Fruit fly (Drosophila melanogaster) whole organism, embryonic: ENCODE results near the gene Gad1.

Experiments used
- CG10209 ChIP-seq: fragments of 200-800 bp; sonication (Bioruptor generic); optimal IDR thresholded peaks from 3 replicates; lab custom pipeline; 2017; ENCODE audit warnings: missing biosample characterization, mild to moderate bottlenecking, missing genetic modification characterization, missing genetic modification reagents
- CG10979 ChIP-seq: fragments of 200-800 bp; sonication (Bioruptor generic); optimal IDR thresholded peaks from 2 replicates; lab custom pipeline; 2018; ENCODE audit warnings: missing biosample characterization, mild to moderate bottlenecking, missing genetic modification characterization, moderate library complexity
- CG11398 ChIP-seq: fragments of 200-800 bp; sonication (Bioruptor generic); optimal IDR thresholded peaks from 2 replicates; lab custom pipeline; 2016; ENCODE audit warnings: missing biosample characterization, missing genetic modification characterization
- CG12391 ChIP-seq: fragments of 200-800 bp; sonication (Bioruptor generic); optimal IDR thresholded peaks from 3 replicates; lab custom pipeline; 2018; ENCODE audit warnings: missing biosample characterization, mild to moderate bottlenecking, missing genetic modification characterization, moderate library complexity
- CG15601 ChIP-seq: fragments of 200-800 bp; sonication (Bioruptor generic); optimal IDR thresholded peaks from 3 replicates; lab custom pipeline; 2019; ENCODE audit warnings: missing biosample characterization, mild to moderate bottlenecking, missing genetic modification characterization, moderate library complexity
- CG17385 ChIP-seq: fragments of 200-800 bp; sonication (Bioruptor generic); optimal IDR thresholded peaks from 3 replicates; lab custom pipeline; 2018; ENCODE audit warnings: missing biosample characterization, mild to moderate bottlenecking, missing genetic modification characterization
- CG2202 ChIP-seq: fragments of 200-800 bp; sonication (Bioruptor generic); optimal IDR thresholded peaks from 2 replicates; lab custom pipeline; 2018; ENCODE audit warnings: missing biosample characterization, mild to moderate bottlenecking, missing genetic modification characterization
- CG31365 ChIP-seq: fragments of 200-800 bp; sonication (Bioruptor generic); optimal IDR thresholded peaks from 2 replicates; lab custom pipeline; 2018; ENCODE audit warnings: missing biosample characterization, mild to moderate bottlenecking, missing genetic modification characterization
- CG34376 ChIP-seq: fragments of 200-800 bp; sonication (Bioruptor generic); optimal IDR thresholded peaks from 2 replicates; lab custom pipeline; 2018; ENCODE audit warnings: missing biosample characterization, mild to moderate bottlenecking, missing genetic modification characterization
- CG3726 ChIP-seq: fragments of 200-800 bp; sonication (Bioruptor generic); IDR thresholded peaks from 3 replicates; pipeline ENCODE4, ENCODE4 v1.3.6; 2022; ENCODE audit warnings: missing biosample characterization, missing genetic modification characterization
- CG4328 ChIP-seq: fragments of 200-800 bp; sonication (Bioruptor generic); optimal IDR thresholded peaks from 3 replicates; lab custom pipeline; 2017; ENCODE audit warnings: missing biosample characterization, missing genetic modification reagents, missing genetic modification characterization
- CG4617 ChIP-seq: fragments of 200-800 bp; sonication (Bioruptor generic); optimal IDR thresholded peaks from 3 replicates; lab custom pipeline; 2016; ENCODE audit warnings: missing biosample characterization, missing genetic modification characterization, borderline replicate concordance
- CG5245 ChIP-seq: fragments of 200-800 bp; sonication (Bioruptor generic); optimal IDR thresholded peaks from 3 replicates; lab custom pipeline; 2016; ENCODE audit warnings: missing biosample characterization, missing genetic modification characterization
- CG5953 ChIP-seq: fragments of 200-800 bp; sonication (Bioruptor generic); IDR thresholded peaks from 2 replicates; pipeline ENCODE4 v1.3.6; 2022; ENCODE audit warnings: missing biosample characterization, missing genetic modification characterization
- CG6765 ChIP-seq: fragments of 200-800 bp; sonication (Bioruptor generic); optimal IDR thresholded peaks from 3 replicates; lab custom pipeline; 2017; ENCODE audit warnings: missing biosample characterization, mild to moderate bottlenecking, missing genetic modification characterization
- Dip3 ChIP-seq: fragments of 200-800 bp; sonication (Bioruptor generic); optimal IDR thresholded peaks from 3 replicates; lab custom pipeline; 2016; ENCODE audit warnings: missing biosample characterization, missing genetic modification characterization
- Doc3 ChIP-seq: fragments of 200-800 bp; sonication (Bioruptor generic); IDR thresholded peaks from 3 replicates; pipeline ENCODE4 v1.3.6; 2022; ENCODE audit warnings: missing biosample characterization, missing genetic modification characterization; ENCODE audit not compliant: partially characterized antibody
- Eip74EF ChIP-seq, 2 experiments: fragments of 200-800 bp in 1 of 2; fragments of >200 bp in 1 of 2; sonication (Bioruptor generic) in 1 of 2; optimal IDR thresholded peaks; 2 replicates each; lab custom pipeline; 2017 to 2019; ENCODE audit warnings: missing biosample characterization in 2 of 2, missing genetic modification characterization in 2 of 2, mild to moderate bottlenecking in 1 of 2, moderate library complexity in 1 of 2
- HLH4C ChIP-seq: fragments of 200-800 bp; sonication (Bioruptor generic); IDR thresholded peaks from 3 replicates; pipeline ENCODE4 v1.3.6; 2022; ENCODE audit warnings: missing biosample characterization, missing genetic modification characterization; ENCODE audit not compliant: partially characterized antibody
- Hand ChIP-seq: fragments of 200-800 bp; sonication (Bioruptor generic); optimal IDR thresholded peaks from 2 replicates; lab custom pipeline; 2017; ENCODE audit warnings: mild to moderate bottlenecking, missing biosample characterization, missing genetic modification reagents, missing genetic modification characterization
- Hmr ChIP-seq: fragments of 200-800 bp; sonication (Bioruptor generic); optimal IDR thresholded peaks from 3 replicates; lab custom pipeline; 2017; ENCODE audit warnings: mild to moderate bottlenecking, missing biosample characterization, missing genetic modification reagents, missing genetic modification characterization
- Mrtf ChIP-seq: fragments of 200-800 bp; sonication (Bioruptor generic); IDR thresholded peaks from 3 replicates; pipeline ENCODE4 v1.3.6; 2022; ENCODE audit warnings: missing biosample characterization, missing genetic modification characterization
- Oaz ChIP-seq: fragments of 200-800 bp; sonication (Bioruptor generic); IDR thresholded peaks from 2 replicates; pipeline ENCODE4 v1.3.6; 2022; ENCODE audit warnings: missing biosample characterization, missing genetic modification characterization
- PHDP ChIP-seq: fragments of 200-800 bp; sonication (Bioruptor generic); optimal IDR thresholded peaks from 3 replicates; lab custom pipeline; 2018; ENCODE audit warnings: missing biosample characterization, mild to moderate bottlenecking, missing genetic modification characterization, moderate library complexity
- Ptx1 ChIP-seq: fragments of 200-800 bp; sonication (Bioruptor generic); IDR thresholded peaks from 2 replicates; pipeline ENCODE4 v1.3.6; 2022; ENCODE audit warnings: missing biosample characterization, missing genetic modification characterization
- Rfx ChIP-seq: fragments of 200-800 bp; sonication (Bioruptor generic); IDR thresholded peaks from 2 replicates; pipeline ENCODE4 v1.3.6; 2022; ENCODE audit warnings: missing biosample characterization, missing genetic modification characterization
- abd-A ChIP-seq: fragments of 200-800 bp; sonication (Bioruptor generic); optimal IDR thresholded peaks from 3 replicates; lab custom pipeline; 2019; ENCODE audit warnings: missing biosample characterization, mild to moderate bottlenecking, missing genetic modification characterization, moderate library complexity
- al ChIP-seq: fragments of 200-800 bp; sonication (Bioruptor generic); IDR thresholded peaks from 2 replicates; pipeline ENCODE4 v1.3.6; 2022; ENCODE audit warnings: missing biosample characterization, missing genetic modification characterization
- cad ChIP-seq: fragments of >200 bp; optimal IDR thresholded peaks from 2 replicates; lab custom pipeline; 2017; ENCODE audit warnings: missing biosample characterization, missing genetic modification characterization
- chinmo ChIP-seq: fragments of 200-800 bp; sonication (Bioruptor generic); IDR thresholded peaks from 4 replicates; pipeline ENCODE4 v1.3.6; 2022; ENCODE audit warnings: missing biosample characterization, missing genetic modification characterization; ENCODE audit not compliant: partially characterized antibody
- ci ChIP-seq: fragments of 200-800 bp; sonication (Bioruptor generic); IDR thresholded peaks from 3 replicates; pipeline ENCODE4 v1.3.6; 2022; ENCODE audit warnings: missing biosample characterization, missing genetic modification characterization
- crol ChIP-seq: fragments of 200-800 bp; sonication (Bioruptor generic); IDR thresholded peaks from 2 replicates; pipeline ENCODE4 v1.3.6; 2022; ENCODE audit warnings: missing biosample characterization, missing genetic modification characterization
- dan ChIP-seq: fragments of 200-800 bp; sonication (Bioruptor generic); IDR thresholded peaks from 2 replicates; pipeline ENCODE4 v1.3.6; 2022; ENCODE audit warnings: missing biosample characterization, missing genetic modification characterization
- dm ChIP-seq: fragments of 200-800 bp; sonication (Bioruptor generic); optimal IDR thresholded peaks from 3 replicates; lab custom pipeline; 2016; ENCODE audit warnings: missing biosample characterization, missing genetic modification characterization
- emc ChIP-seq: fragments of 200-800 bp; sonication (Bioruptor generic); optimal IDR thresholded peaks from 2 replicates; lab custom pipeline; 2016; ENCODE audit warnings: missing biosample characterization, missing genetic modification characterization
- ftz-f1 ChIP-seq: fragments of 200-800 bp; sonication (Bioruptor generic); optimal IDR thresholded peaks from 2 replicates; lab custom pipeline; 2016; ENCODE audit warnings: missing biosample characterization, missing genetic modification characterization
- fu2 ChIP-seq: fragments of 200-800 bp; sonication (Bioruptor generic); optimal IDR thresholded peaks from 2 replicates; lab custom pipeline; 2016; ENCODE audit warnings: missing biosample characterization, missing genetic modification characterization
- gem ChIP-seq: fragments of 200-800 bp; sonication (Bioruptor generic); optimal IDR thresholded peaks from 2 replicates; lab custom pipeline; 2019; ENCODE audit warnings: missing biosample characterization, mild to moderate bottlenecking, missing genetic modification characterization, moderate library complexity
- gt ChIP-seq: fragments of 200-800 bp; sonication (Bioruptor generic); IDR thresholded peaks from 2 replicates; pipeline ENCODE4 v1.3.6; 2022; ENCODE audit warnings: missing biosample characterization, missing genetic modification characterization
- ham ChIP-seq: fragments of 200-800 bp; sonication (Bioruptor generic); IDR thresholded peaks from 2 replicates; pipeline ENCODE4 v1.3.6; 2022; ENCODE audit warnings: missing biosample characterization, missing genetic modification characterization
- her ChIP-seq: fragments of 200-800 bp; sonication (Bioruptor generic); optimal IDR thresholded peaks from 2 replicates; lab custom pipeline; 2016; ENCODE audit warnings: missing biosample characterization, missing genetic modification characterization
- ken ChIP-seq: fragments of 200-800 bp; sonication (Bioruptor generic); IDR thresholded peaks from 3 replicates; pipeline ENCODE4 v1.3.6; 2022; ENCODE audit warnings: missing biosample characterization, missing genetic modification characterization
- mirr ChIP-seq: fragments of 200-800 bp; sonication (Bioruptor generic); optimal IDR thresholded peaks from 3 replicates; lab custom pipeline; 2018; ENCODE audit warnings: missing biosample characterization, mild to moderate bottlenecking, missing genetic modification characterization
- nerfin-1 ChIP-seq: fragments of 200-800 bp; sonication (Bioruptor generic); optimal IDR thresholded peaks from 3 replicates; lab custom pipeline; 2019; ENCODE audit warnings: missing biosample characterization, mild to moderate bottlenecking, missing genetic modification characterization, moderate library complexity
- odd ChIP-seq: fragments of 200-800 bp; sonication (Bioruptor generic); optimal IDR thresholded peaks from 2 replicates; lab custom pipeline; 2017; ENCODE audit warnings: missing biosample characterization, mild to moderate bottlenecking, missing genetic modification characterization
- onecut ChIP-seq: fragments of 200-800 bp; sonication (Bioruptor generic); IDR thresholded peaks from 2 replicates; pipeline ENCODE4 v1.3.6; 2022; ENCODE audit warnings: missing biosample characterization, missing genetic modification characterization
- pros ChIP-seq: fragments of 200-800 bp; sonication (Bioruptor generic); optimal IDR thresholded peaks from 3 replicates; lab custom pipeline; 2019; ENCODE audit warnings: missing biosample characterization, mild to moderate bottlenecking, missing genetic modification characterization, moderate library complexity
- sd ChIP-seq: fragments of 200-800 bp; sonication (Bioruptor generic); optimal IDR thresholded peaks from 3 replicates; lab custom pipeline; 2018; ENCODE audit warnings: missing biosample characterization, mild to moderate bottlenecking, missing genetic modification characterization, moderate library complexity
- slp2 ChIP-seq: fragments of 200-800 bp; sonication (Bioruptor generic); optimal IDR thresholded peaks from 2 replicates; lab custom pipeline; 2016; ENCODE audit warnings: missing biosample characterization, missing genetic modification characterization
- tll ChIP-seq, 2 experiments: fragments of 200-800 bp in 1 of 2; fragments of >200 bp in 1 of 2; sonication (Bioruptor generic) in 1 of 2; optimal IDR thresholded peaks; 2 replicates each; lab custom pipeline; 2017 to 2019; ENCODE audit warnings: missing biosample characterization in 2 of 2, missing genetic modification characterization in 2 of 2, mild to moderate bottlenecking in 1 of 2, moderate library complexity in 1 of 2
- trem ChIP-seq: fragments of 200-800 bp; optimal IDR thresholded peaks from 3 replicates; lab custom pipeline; 2019; ENCODE audit warnings: missing biosample characterization, mild to moderate bottlenecking, missing genetic modification characterization, moderate library complexity

Gad1 gene

dm6 chr3L:4080278-4080677, 8.3 kb downstream of the Gad1 start (continued):
- TF ChIP-seq CG17385 (no peak), onecut (GFP tag; lab: Robert Waterston, UW) (no peak), ci (GFP tag; lab: Robert Waterston, UW) (no peak), ftz-f1 (GFP tag; lab: Kevin White, UChicago) (no peak), ham (GFP tag; lab: Robert Waterston, UW) (no peak), CG12391 (tag; lab: Kevin White, UChicago) (peak; percentile 8), Hand (GFP tag; lab: Kevin White, UChicago) (no peak), odd (GFP tag; lab: Kevin White, UChicago) (no peak), Oaz (GFP tag; lab: Robert Waterston, UW) (no peak), ken (GFP tag; lab: Robert Waterston, UW) (no peak), Hmr (no peak), Ptx1 (GFP tag; lab: Robert Waterston, UW) (no peak), CG3726 (GFP tag; lab: Robert Waterston, UW) (no peak), al (GFP tag; lab: Robert Waterston, UW) (no peak), CG10979 (tag; lab: Kevin White, UChicago) (peak; percentile 47), chinmo (GFP tag; lab: Robert Waterston, UW) (no peak), CG2202 (tag; lab: Kevin White, UChicago) (no peak), Mrtf (no peak), CG5953 (GFP tag; lab: Robert Waterston, UW) (no peak), Dip3 (GFP tag; lab: Kevin White, UChicago) (no peak), HLH4C (GFP tag; lab: Robert Waterston, UW) (no peak), CG34376 (GFP tag; lab: Kevin White, UChicago) (no peak), PHDP (peak; percentile 0), dan (GFP tag; lab: Robert Waterston, UW) (no peak), CG6765 (GFP tag; lab: Kevin White, UChicago) (no peak), CG4328 (GFP tag; lab: Kevin White, UChicago) (no peak), Doc3 (no peak), gt (GFP tag; lab: Robert Waterston, UW) (no peak), Eip74EF (GFP tag; optimal IDR thresholded peaks at IDR 0.05; lab: Kevin White, UChicago) (no peak), gem (tag; lab: Kevin White, UChicago) (peak; percentile 46), CG15601 (tag; lab: Kevin White, UChicago) (no peak), trem (no peak), abd-A (tag; lab: Kevin White, UChicago) (no peak)

- TF ChIP-seq Rfx (GFP tag; lab: Robert Waterston, UW) = no peak
- TF ChIP-seq Oaz (GFP tag; lab: Robert Waterston, UW) = peak; percentile 30; the same call in 1 of the 2 replicates
- TF ChIP-seq CG4617 (GFP tag; lab: Kevin White, UChicago) = no peak
- no peak for TF ChIP-seq dm (GFP tag; lab: Kevin White, UChicago)
- 0 out of 2 replicates have a peak, but pooled peaks have one; percentile 25 for TF ChIP-seq crol (GFP tag; lab: Robert Waterston, UW)
- TF ChIP-seq abd-A (tag; lab: Kevin White, UChicago) = peak; percentile 94
- TF ChIP-seq CG5245 (GFP tag; lab: Kevin White, UChicago) = no peak
- no peak for TF ChIP-seq tll (GFP tag; optimal IDR thresholded peaks at IDR 0.05; lab: Kevin White, UChicago)
- TF ChIP-seq slp2 (GFP tag; lab: Kevin White, UChicago) = no peak
- TF ChIP-seq her (GFP tag; lab: Kevin White, UChicago) = no peak
- peak; percentile 49 for TF ChIP-seq mirr (GFP tag; lab: Kevin White, UChicago)
- peak; percentile 2 for TF ChIP-seq sd
- TF ChIP-seq CG31365 = no peak
- TF ChIP-seq CG11398 (GFP tag; lab: Kevin White, UChicago) = no peak
- no peak for TF ChIP-seq emc
- no peak for TF ChIP-seq cad (GFP tag; lab: Kevin White, UChicago)
- no peak for TF ChIP-seq fu2 (GFP tag; lab: Kevin White, UChicago)
- peak; percentile 65 for TF ChIP-seq nerfin-1 (tag; lab: Kevin White, UChicago)
- TF ChIP-seq CG10209 (GFP tag; lab: Kevin White, UChicago) = no peak
- peak; percentile 83 for TF ChIP-seq pros (GFP tag; lab: Kevin White, UChicago)
Measured at dm6 chr3L:4076907-4077306, 11.6 kb downstream of the Gad1 start.
